Worm (Caenorhabditis elegans): Measurements from ENCODE around the gene T05C12.1.

DNA sequence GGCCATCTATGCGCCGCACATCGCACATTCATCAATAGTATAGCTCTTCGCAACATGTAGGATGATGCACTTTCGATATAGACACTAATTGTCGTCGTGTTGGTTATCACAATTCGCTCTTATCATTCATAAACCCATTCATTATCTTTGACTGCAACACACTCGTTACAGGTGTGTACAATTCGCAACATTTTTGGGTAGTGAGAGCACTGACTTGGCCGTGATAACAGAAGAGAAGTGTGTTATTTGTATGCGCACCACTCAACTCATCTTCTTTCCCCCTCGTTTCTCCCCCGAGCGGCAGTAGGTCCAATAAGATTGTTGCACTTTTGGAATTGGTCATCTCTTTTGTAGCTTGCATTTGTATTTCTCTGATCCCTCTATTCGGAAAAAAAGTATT is 46.2 kb upstream of the T05C12.1 start:
- TF ChIP-seq him-1 (tag; optimal IDR thresholded peaks at IDR 0.05) (no peak), dao-5 (tag; optimal IDR thresholded peaks at IDR 0.05) (no peak), W03F9.2 (tag; optimal IDR thresholded peaks at IDR 0.05) (no peak)
